Worm (Caenorhabditis elegans): ENCODE results near the gene F14D7.6.

DNA sequence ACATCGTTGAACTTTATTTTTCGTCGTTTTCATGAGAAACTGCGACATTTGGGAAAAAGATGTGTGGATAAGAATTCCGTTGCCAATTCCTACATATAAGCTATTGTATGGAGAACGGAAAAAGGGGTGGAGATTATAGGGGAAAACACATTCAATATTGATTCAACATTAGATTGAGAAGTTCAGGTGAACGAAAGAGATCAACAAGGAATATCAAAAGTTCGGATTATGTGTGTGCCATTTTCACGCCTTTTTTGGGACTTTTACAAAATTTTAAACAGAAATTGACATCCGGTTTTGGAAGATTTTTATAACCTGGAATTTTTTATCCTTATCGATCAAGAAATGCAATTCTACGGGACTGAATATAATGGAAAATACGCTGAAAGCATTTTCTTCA is 26.6 kb downstream of the F14D7.6 start, which contains the start of gene F47B8.5:
- TF ChIP-seq pes-1 (GFP tag; IDR thresholded peaks at IDR 0.05), result no peak
- no peak for TF ChIP-seq hmbx-1 (tag; optimal IDR thresholded peaks at IDR 0.05)
- TF ChIP-seq tra-4 (tag; optimal IDR thresholded peaks at IDR 0.05), result no peak
- no peak for TF ChIP-seq aly-1 (tag; optimal IDR thresholded peaks at IDR 0.05)
- no peak for TF ChIP-seq hnd-1 (tag; optimal IDR thresholded peaks at IDR 0.05)
- no peak for TF ChIP-seq tbx-37 (GFP tag; conservative IDR thresholded peaks at IDR 0.05)
- no peak for TF ChIP-seq ets-7 (tag; optimal IDR thresholded peaks at IDR 0.05)
- TF ChIP-seq tbx-11 (GFP tag; IDR thresholded peaks at IDR 0.05), result no peak
- no peak for TF ChIP-seq ama-1 (optimal IDR thresholded peaks at IDR 0.05)

All from whole organism, early embryonic.